Worm (Caenorhabditis elegans) whole organism, L1 larva: ENCODE results near the gene srh-229.

Experiments
- blmp-1 ChIP-seq: fragments of 150-350 bp; optimal IDR thresholded peaks from 2 replicates; lab custom pipeline; 2014; ENCODE audit warnings: missing biosample characterization, missing genetic modification characterization
- sox-4 ChIP-seq: sonication (generic microtip); optimal IDR thresholded peaks from 2 replicates; lab custom pipeline; 2016; ENCODE audit warnings: missing genetic modification characterization, missing compliant biosample characterization

- TF ChIP-seq sox-4 (tag; lab: Kevin White, UChicago) (no peak), blmp-1 (tag; lab: Kevin White, UChicago) (no peak)
Observed at ce11 chrV:7476766-7477165, 27.4 kb downstream of the srh-229 start, which contains the start of gene srh-125.
